Fruit fly (Drosophila melanogaster): ENCODE data around the gene Gasp.

dm6 chr3R:6122292-6122691, 21.6 kb upstream of the Gasp start, which contains the start of gene Vha14-2:
- TF ChIP-seq CG8478 (optimal IDR thresholded peaks at IDR 0.05) = no peak
- no peak for TF ChIP-seq CTCF (optimal IDR thresholded peaks at IDR 0.05)
